Worm (Caenorhabditis elegans) whole organism, L2 larva: Measurements from ENCODE around the gene npax-1.

Experiments used
- aly-2 ChIP-seq: fragments of 150-350 bp; optimal IDR thresholded peaks from 2 replicates; lab custom pipeline; 2014; ENCODE audit warnings: missing biosample characterization, missing genetic modification characterization
- ama-1 ChIP-seq: fragments of 150-350 bp; optimal IDR thresholded peaks from 2 replicates; lab custom pipeline; 2018; ENCODE audit warnings: inconsistent platforms
- ceh-82 ChIP-seq: fragments of 150-350 bp; optimal IDR thresholded peaks from 2 replicates; lab custom pipeline; 2014; ENCODE audit warnings: missing biosample characterization, missing genetic modification characterization
- elt-3 ChIP-seq: sonication (generic microtip); optimal IDR thresholded peaks from 2 replicates; lab custom pipeline; 2017; ENCODE audit warnings: missing biosample characterization, missing genetic modification characterization
- lsy-2 ChIP-seq, 2 experiments: fragments of 150-350 bp in 1 of 2; sonication (generic microtip) in 1 of 2; optimal IDR thresholded peaks; 2 replicates each; lab custom pipeline; 2014 to 2017; ENCODE audit warnings: missing biosample characterization in 2 of 2, missing genetic modification characterization in 2 of 2
- nhr-11 ChIP-seq: fragments of 150-350 bp; optimal IDR thresholded peaks from 2 replicates; lab custom pipeline; 2014; ENCODE audit warnings: missing biosample characterization, missing genetic modification characterization
- nhr-21 ChIP-seq: fragments of 150-350 bp; optimal IDR thresholded peaks from 2 replicates; lab custom pipeline; 2014; ENCODE audit warnings: missing biosample characterization, missing genetic modification characterization
- nhr-237 ChIP-seq: fragments of 150-350 bp; optimal IDR thresholded peaks from 2 replicates; lab custom pipeline; 2014; ENCODE audit warnings: missing biosample characterization, missing genetic modification characterization
- nhr-6 ChIP-seq: fragments of 150-350 bp; optimal IDR thresholded peaks from 2 replicates; lab custom pipeline; 2014; ENCODE audit warnings: missing biosample characterization, missing genetic modification characterization
- nhr-77 ChIP-seq: fragments of 150-350 bp; optimal IDR thresholded peaks from 2 replicates; lab custom pipeline; 2014; ENCODE audit warnings: missing biosample characterization, missing genetic modification characterization
- snpc-4 ChIP-seq: fragments of 150-350 bp; optimal IDR thresholded peaks from 2 replicates; lab custom pipeline; 2014; ENCODE audit warnings: missing biosample characterization, missing genetic modification characterization
- unc-39 ChIP-seq: fragments of 150-350 bp; optimal IDR thresholded peaks from 2 replicates; lab custom pipeline; 2014; ENCODE audit warnings: missing biosample characterization, missing genetic modification characterization

DNA sequence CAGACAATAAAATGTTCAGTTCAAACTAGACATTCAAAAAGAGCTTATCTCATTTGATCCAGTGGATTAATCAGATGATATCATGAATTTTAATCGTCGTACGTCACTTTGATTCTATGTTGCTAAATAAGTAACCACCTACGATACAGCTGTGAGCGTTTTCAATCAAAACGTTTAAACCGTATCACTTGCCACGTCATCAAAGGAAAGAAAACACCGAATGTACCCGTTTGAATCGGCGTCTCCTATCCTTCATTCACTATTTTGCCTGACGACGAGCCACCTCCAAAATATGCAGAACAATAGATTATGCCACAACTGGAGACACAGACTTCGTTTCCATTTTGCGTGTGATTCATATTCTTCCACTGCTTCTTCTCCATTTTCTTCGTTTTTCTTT, 14.7 kb upstream of the npax-1 start:
- TF ChIP-seq ceh-82 (tag; lab: Kevin White, UChicago), result no peak
- no peak for TF ChIP-seq nhr-21 (tag; lab: Kevin White, UChicago)
- TF ChIP-seq nhr-237 (tag; lab: Kevin White, UChicago), result no peak
- no peak for TF ChIP-seq aly-2 (tag; lab: Kevin White, UChicago)
- no peak for TF ChIP-seq ama-1 (lab: Kevin White, UChicago)
- no peak for TF ChIP-seq lsy-2 (tag; optimal IDR thresholded peaks at IDR 0.05; lab: Kevin White, UChicago)
- no peak for TF ChIP-seq nhr-11 (tag; lab: Kevin White, UChicago)
- no peak for TF ChIP-seq unc-39 (tag; lab: Kevin White, UChicago)
- TF ChIP-seq elt-3, result no peak
- TF ChIP-seq nhr-6 (tag; lab: Kevin White, UChicago), result no peak
- no peak for TF ChIP-seq nhr-77 (tag; lab: Kevin White, UChicago)
- no peak for TF ChIP-seq snpc-4 (tag; lab: Kevin White, UChicago)
